Worm (Caenorhabditis elegans): ENCODE results near the gene srh-73.

Gene srh-73

DNA sequence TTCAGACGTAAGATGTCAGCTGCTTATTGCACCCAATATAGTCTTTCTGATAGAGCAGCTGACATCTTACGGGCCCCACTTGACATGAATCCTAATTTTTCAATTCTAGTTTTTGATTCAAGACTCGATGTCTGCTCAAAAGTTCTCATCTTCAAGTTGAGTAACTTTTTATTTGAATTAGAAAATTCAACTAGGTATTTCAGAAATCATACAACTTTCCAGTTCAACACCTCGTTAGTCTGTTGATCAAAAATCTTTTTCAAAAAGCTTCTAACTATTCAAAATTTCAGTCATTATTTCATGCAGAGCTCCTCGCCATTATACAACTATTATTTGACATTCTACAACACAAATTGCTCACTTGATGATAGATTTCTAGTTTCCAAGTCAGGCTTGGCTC lies at the start of gene srh-73:
srh-73 (plus strand) TSS at position 301 of the 400 bp plus-strand sequence.
- TF ChIP-seq tab-1 (GFP tag; IDR thresholded peaks at IDR 0.05): no peak
- TF ChIP-seq med-1 (GFP tag; optimal IDR thresholded peaks at IDR 0.05; ENCODE audit: insufficient read depth): no peak
- no peak for TF ChIP-seq ztf-23 (GFP tag; IDR thresholded peaks at IDR 0.05)
- no peak for TF ChIP-seq klf-2 (GFP tag; conservative IDR thresholded peaks at IDR 0.05)
- TF ChIP-seq T22C8.4 (GFP tag; IDR thresholded peaks at IDR 0.05): no peak
- no peak for TF ChIP-seq flt-1 (GFP tag; IDR thresholded peaks at IDR 0.05)
- TF ChIP-seq ztf-29 (GFP tag; IDR thresholded peaks at IDR 0.05): no peak
- TF ChIP-seq ref-1 (GFP tag; conservative IDR thresholded peaks at IDR 0.05): no peak
- no peak for TF ChIP-seq cog-1 (tag; optimal IDR thresholded peaks at IDR 0.05)

DNA sequence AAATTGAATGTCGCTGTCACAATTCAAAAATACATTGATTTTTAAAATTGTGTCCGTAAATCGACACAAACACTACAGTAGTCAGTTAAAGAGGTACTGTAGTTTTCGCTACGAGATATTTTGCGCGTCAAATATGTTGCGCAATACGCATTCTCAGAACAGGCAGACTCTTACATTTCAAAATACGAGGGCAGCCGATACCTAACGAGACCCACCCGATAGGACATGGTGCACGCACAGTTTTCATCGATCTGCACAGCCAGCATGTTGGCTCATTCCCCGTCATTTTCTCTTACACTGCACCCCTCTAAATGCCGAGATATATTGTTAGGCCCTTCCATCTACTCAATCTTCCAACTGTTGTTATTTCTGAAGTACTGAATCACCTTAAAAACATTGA lies 49.7 kb upstream of the srh-73 start, which contains the start of gene F15A4.2:
F15A4.2 (plus strand) TSS at position 301 of the 400 bp plus-strand sequence.
- TF ChIP-seq T22C8.4 (GFP tag; IDR thresholded peaks at IDR 0.05) (no peak; the same call in 1 of the 2 replicates), med-1 (GFP tag; optimal IDR thresholded peaks at IDR 0.05; ENCODE audit: insufficient read depth) (no peak), klf-2 (GFP tag; conservative IDR thresholded peaks at IDR 0.05) (no peak), ztf-23 (GFP tag; IDR thresholded peaks at IDR 0.05) (no peak), tab-1 (GFP tag; IDR thresholded peaks at IDR 0.05) (no peak), flt-1 (GFP tag; IDR thresholded peaks at IDR 0.05) (no peak), cog-1 (tag; optimal IDR thresholded peaks at IDR 0.05) (no peak), ref-1 (GFP tag; conservative IDR thresholded peaks at IDR 0.05) (no peak), ztf-29 (GFP tag; IDR thresholded peaks at IDR 0.05) (no peak)

DNA sequence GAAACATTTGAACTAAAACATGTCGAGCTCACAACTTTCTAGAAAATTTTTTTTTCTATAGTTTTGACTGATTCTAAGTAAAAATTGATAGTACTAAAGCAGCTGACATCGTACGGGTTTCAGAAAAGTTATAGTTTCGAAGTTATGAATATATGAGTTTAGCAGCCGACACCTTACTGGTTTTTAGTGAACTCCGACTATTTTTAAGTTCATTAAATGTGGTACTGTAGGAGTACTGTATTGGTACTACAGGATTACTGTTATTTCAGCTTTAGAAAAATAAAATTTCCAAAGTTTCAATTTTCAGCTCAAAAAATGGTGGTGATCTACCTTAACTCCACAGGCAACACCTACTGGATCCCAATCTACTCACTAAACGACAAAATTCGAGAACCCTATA lies 46.4 kb upstream of the srh-73 start, which contains the start of gene sre-37:
sre-37 (plus strand) TSS at position 301 of the 400 bp plus-strand sequence.
- TF ChIP-seq tab-1 (GFP tag; IDR thresholded peaks at IDR 0.05) (no peak), ref-1 (GFP tag; conservative IDR thresholded peaks at IDR 0.05) (no peak), med-1 (GFP tag; optimal IDR thresholded peaks at IDR 0.05; ENCODE audit: insufficient read depth) (no peak), flt-1 (GFP tag; IDR thresholded peaks at IDR 0.05) (no peak), ztf-29 (GFP tag; IDR thresholded peaks at IDR 0.05) (no peak), T22C8.4 (GFP tag; IDR thresholded peaks at IDR 0.05) (no peak), klf-2 (GFP tag; conservative IDR thresholded peaks at IDR 0.05) (no peak), ztf-23 (GFP tag; IDR thresholded peaks at IDR 0.05) (no peak), cog-1 (tag; optimal IDR thresholded peaks at IDR 0.05) (no peak)

DNA sequence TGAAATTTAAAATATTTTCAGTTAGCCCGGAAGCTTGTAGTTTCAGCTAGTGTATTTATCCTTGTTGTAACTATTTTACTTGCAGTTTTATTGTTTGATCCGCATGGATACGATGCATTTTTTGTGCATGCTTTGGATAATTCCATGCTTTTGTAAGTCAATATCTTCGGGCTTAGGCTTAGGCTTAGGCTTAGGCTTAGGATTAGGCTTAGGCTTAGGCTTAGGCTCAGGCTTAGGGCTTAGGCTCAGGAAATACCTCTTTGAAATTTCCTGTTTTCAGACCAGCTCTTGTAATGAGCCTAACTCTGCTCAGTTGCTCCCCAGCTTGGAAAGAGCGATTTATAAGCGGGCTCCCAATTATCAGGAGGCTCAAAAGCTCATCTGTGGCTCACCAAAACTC lies 44.9 kb upstream of the srh-73 start, which contains the start of gene srg-16:
srg-16 (plus strand) TSS at position 87 of the 400 bp plus-strand sequence.
- no peak for TF ChIP-seq tab-1 (GFP tag; IDR thresholded peaks at IDR 0.05)
- TF ChIP-seq ref-1 (GFP tag; conservative IDR thresholded peaks at IDR 0.05): no peak
- no peak for TF ChIP-seq flt-1 (GFP tag; IDR thresholded peaks at IDR 0.05)
- TF ChIP-seq ztf-23 (GFP tag; IDR thresholded peaks at IDR 0.05): no peak
- no peak for TF ChIP-seq cog-1 (tag; optimal IDR thresholded peaks at IDR 0.05)
- no peak for TF ChIP-seq klf-2 (GFP tag; conservative IDR thresholded peaks at IDR 0.05)
- no peak for TF ChIP-seq T22C8.4 (GFP tag; IDR thresholded peaks at IDR 0.05)
- TF ChIP-seq ztf-29 (GFP tag; IDR thresholded peaks at IDR 0.05): no peak
- no peak for TF ChIP-seq med-1 (GFP tag; optimal IDR thresholded peaks at IDR 0.05; ENCODE audit: insufficient read depth)

DNA sequence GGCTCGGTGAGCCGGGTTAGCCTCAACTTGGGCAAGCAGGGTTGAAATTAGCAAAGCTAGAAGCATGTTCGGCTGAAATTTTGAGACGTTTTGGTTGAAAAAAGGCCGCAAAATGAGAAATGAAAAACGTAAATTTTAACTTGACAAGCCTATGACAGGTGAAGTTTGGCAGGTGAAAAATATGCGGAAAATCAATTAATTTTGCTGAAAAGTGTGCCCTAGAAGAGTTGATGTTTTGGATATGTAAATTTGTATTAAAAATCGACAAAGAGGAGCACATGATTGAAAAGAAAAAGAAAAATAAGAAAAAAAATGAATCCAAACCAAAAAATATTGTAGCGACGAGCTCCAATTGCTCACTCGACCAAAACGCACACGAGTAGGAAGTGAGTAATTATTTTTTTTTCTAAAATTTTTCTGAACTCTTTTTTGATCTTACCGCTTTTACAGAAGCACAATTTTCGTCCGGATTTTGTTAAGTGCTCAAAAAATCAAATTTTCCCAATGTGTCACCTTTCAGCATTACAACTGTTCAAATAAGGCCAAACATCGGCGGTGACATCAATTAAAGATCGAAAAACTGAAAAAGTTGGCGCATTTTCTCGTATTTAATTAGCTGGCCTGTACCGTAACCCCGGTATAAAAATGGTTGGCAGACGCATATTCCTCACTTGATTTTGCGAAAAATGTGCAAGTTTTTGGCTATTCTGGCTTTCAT lies 40.7 kb upstream of the srh-73 start, which contains the start of the genes F15A4.5 and phat-8:
F15A4.5 (minus strand) TSS at position 101 of the 718 bp plus-strand sequence.
phat-8 (plus strand) TSS at position 668 of the 718 bp plus-strand sequence.
- no peak for TF ChIP-seq flt-1 (GFP tag; IDR thresholded peaks at IDR 0.05)
- TF ChIP-seq cog-1 (tag; optimal IDR thresholded peaks at IDR 0.05): no peak
- no peak for TF ChIP-seq ref-1 (GFP tag; conservative IDR thresholded peaks at IDR 0.05)
- no peak for TF ChIP-seq klf-2 (GFP tag; conservative IDR thresholded peaks at IDR 0.05)
- no peak for TF ChIP-seq ztf-29 (GFP tag; IDR thresholded peaks at IDR 0.05)
- TF ChIP-seq tab-1 (GFP tag; IDR thresholded peaks at IDR 0.05): no peak
- TF ChIP-seq med-1 (GFP tag; optimal IDR thresholded peaks at IDR 0.05; ENCODE audit: insufficient read depth): no peak
- TF ChIP-seq T22C8.4 (GFP tag; IDR thresholded peaks at IDR 0.05): no peak
- no peak for TF ChIP-seq ztf-23 (GFP tag; IDR thresholded peaks at IDR 0.05)

DNA sequence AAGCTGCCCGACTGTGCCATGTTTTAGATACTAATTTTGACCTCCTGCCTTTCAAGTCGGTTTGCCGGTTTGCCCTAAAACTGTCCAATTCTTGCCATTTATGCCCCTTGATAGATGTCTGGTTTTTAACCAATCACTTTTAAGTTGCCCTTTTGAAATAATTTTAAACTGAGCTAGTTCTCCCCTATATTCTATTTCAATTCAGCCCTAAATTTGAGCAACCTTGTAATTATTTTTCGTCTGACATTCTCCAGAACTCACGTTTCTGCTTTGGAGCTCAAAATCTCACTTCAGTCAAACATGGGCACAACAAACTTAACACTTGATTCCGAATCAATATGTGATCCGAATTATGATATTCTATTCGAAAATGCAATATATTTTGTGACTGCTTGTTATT lies 38.6 kb upstream of the srh-73 start, which contains the start of gene srg-17:
srg-17 (plus strand) TSS at position 301 of the 400 bp plus-strand sequence.
- TF ChIP-seq tab-1 (GFP tag; IDR thresholded peaks at IDR 0.05): no peak
- no peak for TF ChIP-seq T22C8.4 (GFP tag; IDR thresholded peaks at IDR 0.05)
- TF ChIP-seq flt-1 (GFP tag; IDR thresholded peaks at IDR 0.05): no peak
- TF ChIP-seq cog-1 (tag; optimal IDR thresholded peaks at IDR 0.05): no peak
- TF ChIP-seq klf-2 (GFP tag; conservative IDR thresholded peaks at IDR 0.05): no peak
- TF ChIP-seq ref-1 (GFP tag; conservative IDR thresholded peaks at IDR 0.05): no peak
- TF ChIP-seq ztf-23 (GFP tag; IDR thresholded peaks at IDR 0.05): no peak
- TF ChIP-seq med-1 (GFP tag; optimal IDR thresholded peaks at IDR 0.05; ENCODE audit: insufficient read depth): no peak
- no peak for TF ChIP-seq ztf-29 (GFP tag; IDR thresholded peaks at IDR 0.05)

DNA sequence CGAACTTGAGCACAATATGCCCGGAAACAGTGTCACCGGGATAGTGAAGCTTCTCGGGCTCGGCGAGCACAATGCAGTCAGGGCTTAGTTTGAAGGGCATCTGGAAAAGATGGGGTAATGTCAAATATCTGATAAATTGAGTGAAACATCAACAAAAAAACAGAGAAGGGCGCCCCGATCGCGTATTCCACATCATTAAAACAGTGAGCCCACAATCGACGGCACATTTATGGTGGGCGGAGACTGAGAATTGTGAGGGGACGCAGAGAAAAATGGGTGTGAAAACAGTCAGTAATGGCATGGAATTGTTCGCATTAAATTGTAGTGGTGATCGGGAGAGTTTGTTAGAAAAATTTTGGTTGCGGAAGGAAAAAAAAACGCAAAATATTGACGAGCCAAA lies 31.2 kb upstream of the srh-73 start, which contains the start of gene arrd-9:
arrd-9 (minus strand) TSS at position 101 of the 400 bp plus-strand sequence.
- no peak for TF ChIP-seq ztf-29 (GFP tag; IDR thresholded peaks at IDR 0.05)
- no peak for TF ChIP-seq cog-1 (tag; optimal IDR thresholded peaks at IDR 0.05)
- TF ChIP-seq klf-2 (GFP tag; conservative IDR thresholded peaks at IDR 0.05): no peak
- no peak for TF ChIP-seq T22C8.4 (GFP tag; IDR thresholded peaks at IDR 0.05)
- TF ChIP-seq flt-1 (GFP tag; IDR thresholded peaks at IDR 0.05): no peak
- no peak for TF ChIP-seq med-1 (GFP tag; optimal IDR thresholded peaks at IDR 0.05; ENCODE audit: insufficient read depth)
- no peak for TF ChIP-seq tab-1 (GFP tag; IDR thresholded peaks at IDR 0.05)
- TF ChIP-seq ztf-23 (GFP tag; IDR thresholded peaks at IDR 0.05): no peak
- no peak for TF ChIP-seq ref-1 (GFP tag; conservative IDR thresholded peaks at IDR 0.05)

DNA sequence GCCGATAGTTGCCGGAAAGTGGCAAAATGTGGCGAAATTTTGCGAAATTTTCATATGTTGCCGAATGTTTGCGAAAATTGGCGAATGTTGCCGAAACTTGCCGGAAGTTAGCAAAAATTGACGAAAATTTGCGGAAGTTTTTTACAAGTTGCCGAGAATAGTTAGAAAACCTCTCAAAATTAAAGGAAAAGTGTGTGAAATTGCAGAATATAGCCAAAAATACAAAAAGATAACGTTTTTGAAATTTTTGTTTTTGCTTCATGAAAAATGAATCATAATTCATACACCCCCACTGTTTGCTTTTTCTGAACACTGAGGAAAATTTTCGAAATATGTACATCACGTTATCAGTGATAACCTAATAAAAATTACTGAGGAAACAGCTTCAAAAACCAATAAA lies 30.3 kb upstream of the srh-73 start:
- TF ChIP-seq cog-1 (tag; optimal IDR thresholded peaks at IDR 0.05) (no peak), tab-1 (GFP tag; IDR thresholded peaks at IDR 0.05) (no peak), klf-2 (GFP tag; conservative IDR thresholded peaks at IDR 0.05) (no peak), ztf-23 (GFP tag; IDR thresholded peaks at IDR 0.05) (no peak), med-1 (GFP tag; optimal IDR thresholded peaks at IDR 0.05; ENCODE audit: insufficient read depth) (no peak), T22C8.4 (GFP tag; IDR thresholded peaks at IDR 0.05) (no peak), ref-1 (GFP tag; conservative IDR thresholded peaks at IDR 0.05) (no peak), flt-1 (GFP tag; IDR thresholded peaks at IDR 0.05) (no peak), ztf-29 (GFP tag; IDR thresholded peaks at IDR 0.05) (no peak)

DNA sequence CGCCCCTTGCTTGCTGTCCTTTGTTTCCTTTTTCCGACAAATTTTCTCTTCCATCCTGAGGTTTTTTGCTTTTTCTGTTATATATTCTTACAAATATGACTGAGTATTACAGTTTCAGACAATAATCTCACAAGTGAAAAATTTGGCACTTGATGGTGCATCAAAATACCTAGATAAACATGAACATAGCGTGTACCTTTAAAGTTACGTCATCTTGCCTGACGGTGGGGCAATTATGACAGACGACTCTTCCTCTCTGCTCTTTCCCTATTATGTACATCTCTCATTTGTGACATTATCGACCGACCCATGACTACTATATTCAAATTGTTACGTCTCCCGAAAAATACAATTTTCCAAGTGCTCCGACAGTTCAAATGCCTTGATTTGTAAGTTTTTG lies 29.3 kb upstream of the srh-73 start, which contains the start of gene fbxb-102:
fbxb-102 (plus strand) TSS at position 301 of the 400 bp plus-strand sequence.
- no peak for TF ChIP-seq T22C8.4 (GFP tag; IDR thresholded peaks at IDR 0.05)
- TF ChIP-seq med-1 (GFP tag; optimal IDR thresholded peaks at IDR 0.05; ENCODE audit: insufficient read depth): no peak
- TF ChIP-seq flt-1 (GFP tag; IDR thresholded peaks at IDR 0.05): no peak
- no peak for TF ChIP-seq ztf-23 (GFP tag; IDR thresholded peaks at IDR 0.05)
- TF ChIP-seq ref-1 (GFP tag; conservative IDR thresholded peaks at IDR 0.05): no peak
- TF ChIP-seq ztf-29 (GFP tag; IDR thresholded peaks at IDR 0.05): no peak
- no peak for TF ChIP-seq tab-1 (GFP tag; IDR thresholded peaks at IDR 0.05)
- no peak for TF ChIP-seq klf-2 (GFP tag; conservative IDR thresholded peaks at IDR 0.05)
- TF ChIP-seq cog-1 (tag; optimal IDR thresholded peaks at IDR 0.05): no peak

Data from whole organism, midembryonic.